Worm (Caenorhabditis elegans): Measurements from ENCODE around the gene col-3.

The col-3 gene

ce11 chrIV:8822598-8822997 is 2.0 kb upstream of the col-3 start:
- TF ChIP-seq tbx-37 (GFP tag; conservative IDR thresholded peaks at IDR 0.05) (no peak), hmbx-1 (tag; optimal IDR thresholded peaks at IDR 0.05) (no peak), ets-7 (tag; optimal IDR thresholded peaks at IDR 0.05) (no peak), aly-1 (tag; optimal IDR thresholded peaks at IDR 0.05) (no peak), sea-1 (GFP tag; conservative IDR thresholded peaks at IDR 0.05) (no peak), flt-1 (GFP tag; IDR thresholded peaks at IDR 0.05) (no peak), hnd-1 (tag; optimal IDR thresholded peaks at IDR 0.05) (no peak), pes-1 (GFP tag; IDR thresholded peaks at IDR 0.05) (no peak), B0310.2 (tag; optimal IDR thresholded peaks at IDR 0.05) (no peak), ceh-36 (tag; optimal IDR thresholded peaks at IDR 0.05) (no peak), ceh-13 (GFP tag; optimal IDR thresholded peaks at IDR 0.05) (no peak), ama-1 (optimal IDR thresholded peaks at IDR 0.05) (no peak), hmg-4 (GFP tag; optimal IDR thresholded peaks at IDR 0.05) (no peak), F13C5.2 (tag; optimal IDR thresholded peaks at IDR 0.05) (no peak), tra-4 (tag; optimal IDR thresholded peaks at IDR 0.05) (no peak), tbx-11 (GFP tag; IDR thresholded peaks at IDR 0.05) (no peak)

DNA sequence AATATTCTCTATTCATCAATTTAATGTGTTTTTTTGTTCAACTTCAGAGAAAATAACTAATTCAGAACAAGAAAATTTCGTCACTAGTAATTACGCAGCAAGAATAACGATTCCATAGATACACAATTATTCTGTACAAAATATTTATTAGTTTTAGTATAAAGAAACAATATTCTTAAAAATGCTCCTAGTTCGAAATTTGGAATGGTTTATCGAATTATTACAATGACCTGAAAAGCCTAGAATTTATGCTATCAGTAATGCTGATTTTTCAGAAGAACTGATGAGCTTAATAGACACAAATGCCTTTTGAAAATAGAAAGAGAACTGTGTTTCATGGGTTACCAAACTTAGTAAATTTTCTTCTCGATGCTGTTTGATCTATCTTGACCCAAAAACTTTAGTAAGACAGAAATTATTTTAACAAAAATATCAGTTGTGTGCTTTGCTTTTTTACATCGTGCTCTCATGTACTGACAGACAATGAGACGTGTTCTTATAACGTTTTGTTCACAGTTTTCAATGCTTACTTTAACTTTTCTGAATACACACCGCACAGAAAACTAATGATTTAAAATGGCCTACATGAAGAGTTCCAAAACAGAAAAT is 1.5 kb downstream of the col-3 start:
- TF ChIP-seq hnd-1 (tag; optimal IDR thresholded peaks at IDR 0.05) = no peak
- no peak for TF ChIP-seq tbx-37 (GFP tag; conservative IDR thresholded peaks at IDR 0.05)
- TF ChIP-seq ets-7 (tag; optimal IDR thresholded peaks at IDR 0.05) = no peak

ce11 chrIV:8826606-8827000 is 2.0 kb downstream of the col-3 start:
- no peak for TF ChIP-seq sea-1 (GFP tag; conservative IDR thresholded peaks at IDR 0.05)
- TF ChIP-seq F13C5.2 (tag; optimal IDR thresholded peaks at IDR 0.05) = peak; percentile 35
- TF ChIP-seq scrt-1 (GFP tag; IDR thresholded peaks at IDR 0.05) = 0 out of 2 replicates have a peak, but pooled peaks have one; percentile 33
- no peak for TF ChIP-seq hmbx-1 (tag; optimal IDR thresholded peaks at IDR 0.05)
- TF ChIP-seq ets-7 (tag; optimal IDR thresholded peaks at IDR 0.05) = no peak
- TF ChIP-seq tra-4 (tag; optimal IDR thresholded peaks at IDR 0.05) = no peak
- TF ChIP-seq tbx-37 (GFP tag; conservative IDR thresholded peaks at IDR 0.05) = 0 out of 2 replicates have a peak, but pooled peaks have one; percentile 14

DNA sequence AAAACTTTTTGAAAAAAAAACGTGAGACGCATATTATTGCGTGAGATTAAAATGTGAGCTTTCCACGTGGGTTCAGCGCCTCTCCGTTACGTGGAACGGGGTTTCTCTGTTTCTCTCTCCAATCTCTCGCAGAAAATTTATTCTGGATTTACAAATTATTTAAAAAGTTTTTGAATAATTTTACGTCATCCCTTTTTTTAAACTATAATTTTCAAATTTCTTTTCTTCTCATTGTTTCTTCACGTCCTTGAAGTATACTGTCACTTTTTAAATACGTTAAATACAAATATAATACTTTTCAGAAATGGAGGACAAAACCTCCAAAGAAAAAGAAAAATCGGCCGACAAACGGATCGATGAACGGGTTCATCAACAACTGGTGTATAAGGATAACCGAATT is 2.9 kb downstream of the col-3 start, which contains the start of gene T28C6.7:
Gene T28C6.7 (plus strand): TSS at position 301 of the 400 bp plus-strand sequence.
- TF ChIP-seq flt-1 (GFP tag; IDR thresholded peaks at IDR 0.05) = no peak

DNA sequence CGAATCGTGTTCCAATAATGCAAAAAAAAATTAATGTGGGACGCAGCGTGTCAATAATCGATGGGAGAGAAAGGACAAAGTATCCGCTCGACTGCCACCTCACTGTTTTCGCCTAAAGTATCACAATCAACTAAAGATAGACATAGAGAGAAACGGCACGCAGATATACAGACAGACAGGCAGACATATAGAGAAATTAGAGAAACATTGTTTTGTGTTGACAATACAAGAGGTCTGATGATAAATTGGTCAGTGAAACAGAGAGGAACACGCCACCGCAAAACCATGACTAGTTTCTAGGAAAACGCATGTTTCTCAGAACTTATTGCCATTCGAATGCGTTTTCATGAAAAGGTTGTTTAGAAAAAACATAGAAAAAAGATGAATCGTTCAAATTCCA is 6.0 kb downstream of the col-3 start, which contains the start of gene T28C6.8:
Gene T28C6.8 (minus strand): TSS at position 137 of the 400 bp plus-strand sequence.
- TF ChIP-seq ceh-36 (tag; optimal IDR thresholded peaks at IDR 0.05) (no peak), F13C5.2 (tag; optimal IDR thresholded peaks at IDR 0.05) (no peak), hmbx-1 (tag; optimal IDR thresholded peaks at IDR 0.05) (no peak), tbx-11 (GFP tag; IDR thresholded peaks at IDR 0.05) (no peak), aly-1 (tag; optimal IDR thresholded peaks at IDR 0.05) (no peak), pes-1 (GFP tag; IDR thresholded peaks at IDR 0.05) (no peak), tra-4 (tag; optimal IDR thresholded peaks at IDR 0.05) (no peak), ceh-13 (GFP tag; optimal IDR thresholded peaks at IDR 0.05) (no peak), sea-1 (GFP tag; conservative IDR thresholded peaks at IDR 0.05) (no peak)

DNA sequence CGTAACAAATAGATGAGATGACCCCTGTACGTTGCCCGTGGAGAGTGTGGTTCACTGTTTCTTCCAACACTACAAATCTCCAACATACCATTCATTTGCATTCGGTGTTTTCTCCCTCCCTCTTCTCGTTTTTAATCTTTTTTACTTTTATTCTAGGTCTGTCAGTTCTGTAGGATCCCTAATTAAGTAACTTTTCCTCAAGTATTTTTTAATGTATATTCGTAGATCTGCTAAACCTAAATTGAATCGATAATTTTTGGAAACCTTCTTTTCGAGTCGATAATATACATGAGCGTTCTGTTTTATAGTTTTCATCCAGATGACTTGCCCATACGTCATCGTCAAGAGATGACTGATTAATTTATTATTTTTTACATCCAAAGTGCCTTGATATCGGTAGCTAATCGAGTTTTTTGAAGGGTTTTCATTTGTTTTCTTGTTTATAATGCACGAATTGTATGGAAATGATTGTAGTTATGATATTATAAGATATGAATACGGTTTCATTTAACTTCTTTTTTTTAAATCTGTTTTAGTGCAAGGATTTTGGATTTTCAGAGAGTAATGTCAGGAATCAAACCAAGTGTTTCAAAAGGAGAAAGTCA is 15.7 kb downstream of the col-3 start, which contains the start of the genes T28C6.11 and T11B7.1:
Gene T28C6.11 (minus strand): TSS at position 101 of the 605 bp plus-strand sequence.
Gene T11B7.1 (plus strand): TSS at position 555 of the 605 bp plus-strand sequence.
- TF ChIP-seq tbx-37 (GFP tag; conservative IDR thresholded peaks at IDR 0.05) = no peak

ce11 chrIV:8844457-8844856 is 19.9 kb downstream of the col-3 start, which contains the start of gene T11B7.2:
Gene T11B7.2 (minus strand): TSS chrIV:8844557.
- TF ChIP-seq tbx-37 (GFP tag; conservative IDR thresholded peaks at IDR 0.05) = no peak
- TF ChIP-seq B0310.2 (tag; optimal IDR thresholded peaks at IDR 0.05) = no peak
- no peak for TF ChIP-seq ama-1 (optimal IDR thresholded peaks at IDR 0.05)
- no peak for TF ChIP-seq aly-1 (tag; optimal IDR thresholded peaks at IDR 0.05)
- TF ChIP-seq sea-1 (GFP tag; conservative IDR thresholded peaks at IDR 0.05) = no peak
- no peak for TF ChIP-seq ets-7 (tag; optimal IDR thresholded peaks at IDR 0.05)
- no peak for TF ChIP-seq scrt-1 (GFP tag; IDR thresholded peaks at IDR 0.05)
- TF ChIP-seq hnd-1 (tag; optimal IDR thresholded peaks at IDR 0.05) = no peak
- TF ChIP-seq hmbx-1 (tag; optimal IDR thresholded peaks at IDR 0.05) = no peak
- TF ChIP-seq pes-1 (GFP tag; IDR thresholded peaks at IDR 0.05) = no peak
- TF ChIP-seq F13C5.2 (tag; optimal IDR thresholded peaks at IDR 0.05) = no peak
- no peak for TF ChIP-seq hmg-4 (GFP tag; optimal IDR thresholded peaks at IDR 0.05)
- no peak for TF ChIP-seq flt-1 (GFP tag; IDR thresholded peaks at IDR 0.05)
- TF ChIP-seq ceh-13 (GFP tag; optimal IDR thresholded peaks at IDR 0.05) = no peak
- no peak for TF ChIP-seq tbx-11 (GFP tag; IDR thresholded peaks at IDR 0.05)
- no peak for TF ChIP-seq ceh-36 (tag; optimal IDR thresholded peaks at IDR 0.05)
- no peak for TF ChIP-seq tra-4 (tag; optimal IDR thresholded peaks at IDR 0.05)

- TF ChIP-seq tra-4 (tag; optimal IDR thresholded peaks at IDR 0.05) = no peak
- no peak for TF ChIP-seq hnd-1 (tag; optimal IDR thresholded peaks at IDR 0.05)
- TF ChIP-seq sea-1 (GFP tag; conservative IDR thresholded peaks at IDR 0.05) = no peak
- TF ChIP-seq F13C5.2 (tag; optimal IDR thresholded peaks at IDR 0.05) = no peak
- no peak for TF ChIP-seq flt-1 (GFP tag; IDR thresholded peaks at IDR 0.05)
- no peak for TF ChIP-seq tbx-37 (GFP tag; conservative IDR thresholded peaks at IDR 0.05)
- TF ChIP-seq ama-1 (optimal IDR thresholded peaks at IDR 0.05) = no peak
Observed at ce11 chrIV:8845922-8846321, 21.3 kb downstream of the col-3 start.
